Worm (Caenorhabditis elegans): ENCODE measurements around the gene ugt-8.

DNA sequence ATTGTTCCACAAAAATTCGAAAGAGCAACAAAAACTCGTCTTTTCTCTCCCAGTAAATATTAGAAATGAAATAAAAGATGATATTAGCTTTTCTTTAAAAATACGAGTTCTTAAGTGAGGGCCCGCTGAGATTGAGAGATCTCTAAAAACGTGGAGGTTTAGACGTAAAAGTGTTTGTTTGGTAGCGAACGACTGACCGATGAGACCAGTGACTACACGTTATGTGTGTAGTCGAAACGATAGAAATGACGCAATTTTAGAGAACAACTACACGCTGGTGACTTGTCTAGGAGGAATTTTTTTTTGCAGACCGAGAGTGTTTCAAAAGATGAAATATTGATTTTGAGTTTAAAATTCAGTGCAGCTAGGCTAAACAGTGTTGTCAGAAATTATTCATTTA is 41.0 kb upstream of the ugt-8 start, which contains the start of gene C37H5.13:
- TF ChIP-seq tab-1 (GFP tag; IDR thresholded peaks at IDR 0.05) = no peak
- no peak for TF ChIP-seq klf-2 (GFP tag; conservative IDR thresholded peaks at IDR 0.05)
- TF ChIP-seq med-1 (GFP tag; optimal IDR thresholded peaks at IDR 0.05; ENCODE audit: insufficient read depth) = no peak
- TF ChIP-seq cog-1 (tag; optimal IDR thresholded peaks at IDR 0.05) = no peak
